Worm (Caenorhabditis elegans): ENCODE data around the gene C47E8.1.

Gene C47E8.1

DNA sequence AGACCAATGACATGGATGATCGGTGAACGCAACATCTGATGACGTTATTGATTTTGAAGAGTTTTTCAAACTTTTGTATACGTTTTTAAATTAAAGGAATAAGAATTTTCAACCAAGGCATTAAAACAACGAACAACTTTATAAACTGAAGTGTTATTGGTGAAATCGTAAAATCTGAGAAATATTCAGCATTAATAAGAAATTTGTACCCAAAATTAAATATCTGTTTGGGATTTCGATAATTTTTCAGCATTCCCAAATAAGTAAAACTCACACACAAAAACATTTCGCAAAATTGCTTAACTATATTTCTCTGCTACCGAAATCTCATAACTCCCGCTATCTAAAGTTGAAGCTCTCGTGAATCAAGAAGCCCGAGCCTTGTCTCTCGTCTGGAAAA is 6.2 kb upstream of the C47E8.1 start:
- no peak for TF ChIP-seq flt-1 (GFP tag; IDR thresholded peaks at IDR 0.05)
- no peak for TF ChIP-seq T22C8.4 (GFP tag; IDR thresholded peaks at IDR 0.05)
- no peak for TF ChIP-seq med-1 (GFP tag; optimal IDR thresholded peaks at IDR 0.05; ENCODE audit: insufficient read depth)
- TF ChIP-seq tab-1 (GFP tag; IDR thresholded peaks at IDR 0.05) = no peak
- TF ChIP-seq ref-1 (GFP tag; conservative IDR thresholded peaks at IDR 0.05) = no peak
- TF ChIP-seq cog-1 (tag; optimal IDR thresholded peaks at IDR 0.05) = no peak
- TF ChIP-seq ztf-23 (GFP tag; IDR thresholded peaks at IDR 0.05) = no peak
- no peak for TF ChIP-seq klf-2 (GFP tag; conservative IDR thresholded peaks at IDR 0.05)
- no peak for TF ChIP-seq ztf-29 (GFP tag; IDR thresholded peaks at IDR 0.05)

DNA sequence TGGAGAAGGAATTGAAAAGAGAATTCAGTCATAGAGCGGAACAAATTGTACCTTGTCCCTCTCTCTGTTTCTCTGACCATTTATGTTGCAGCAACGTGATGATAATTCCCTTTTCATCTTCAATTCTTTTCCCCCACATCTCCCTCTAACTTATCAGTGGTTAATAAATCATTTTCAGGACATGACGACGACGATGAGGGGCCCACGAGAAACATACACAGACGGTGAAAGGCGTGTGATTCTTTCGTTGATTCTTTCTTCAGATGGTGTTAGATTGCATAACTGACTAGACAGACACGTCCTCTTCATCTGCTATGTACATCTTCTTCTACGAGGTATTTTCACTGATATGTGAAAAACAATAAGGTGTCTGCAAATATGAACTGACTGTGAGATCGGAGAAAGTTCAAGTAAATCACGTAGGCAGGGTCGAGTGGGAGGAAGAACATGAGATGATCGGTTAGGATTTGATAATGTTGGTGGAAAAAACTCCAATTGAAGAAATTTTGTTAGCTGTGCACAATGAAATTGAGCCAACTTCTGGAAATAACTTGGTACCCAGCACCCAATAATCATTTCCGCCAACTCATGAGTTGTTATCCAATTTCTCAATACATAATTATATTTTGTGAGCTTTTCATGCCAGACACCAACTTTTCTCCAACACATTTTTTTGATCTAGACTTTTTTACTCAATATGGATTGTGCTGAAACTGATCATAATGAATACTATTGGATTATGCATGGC is 5.0 kb upstream of the C47E8.1 start, which contains the start of gene srh-17:
Gene srh-17, plus strand, starts transcription at position 698 of the 748 bp plus-strand sequence.
- TF ChIP-seq ztf-23 (GFP tag; IDR thresholded peaks at IDR 0.05) (no peak), med-1 (GFP tag; optimal IDR thresholded peaks at IDR 0.05; ENCODE audit: insufficient read depth) (no peak), flt-1 (GFP tag; IDR thresholded peaks at IDR 0.05) (no peak), cog-1 (tag; optimal IDR thresholded peaks at IDR 0.05) (no peak), tab-1 (GFP tag; IDR thresholded peaks at IDR 0.05) (no peak), ztf-29 (GFP tag; IDR thresholded peaks at IDR 0.05) (no peak)

- TF ChIP-seq cog-1 (tag; optimal IDR thresholded peaks at IDR 0.05) (no peak), T22C8.4 (GFP tag; IDR thresholded peaks at IDR 0.05) (no peak), klf-2 (GFP tag; conservative IDR thresholded peaks at IDR 0.05) (no peak), flt-1 (GFP tag; IDR thresholded peaks at IDR 0.05) (no peak), ztf-23 (GFP tag; IDR thresholded peaks at IDR 0.05) (no peak), tab-1 (GFP tag; IDR thresholded peaks at IDR 0.05) (no peak), ztf-29 (GFP tag; IDR thresholded peaks at IDR 0.05) (no peak), ref-1 (GFP tag; conservative IDR thresholded peaks at IDR 0.05) (no peak), med-1 (GFP tag; optimal IDR thresholded peaks at IDR 0.05; ENCODE audit: insufficient read depth) (no peak)
These were observed 2.8 kb upstream of the C47E8.1 start, which contains the start of gene C47E8.9 for ce11 chrV:14663006-14663405. Gene C47E8.9, plus strand, starts transcription at chrV:14663306.

ce11 chrV:14678298-14678697 is 12.5 kb downstream of the C47E8.1 start:
- TF ChIP-seq cog-1 (tag; optimal IDR thresholded peaks at IDR 0.05) (no peak), tab-1 (GFP tag; IDR thresholded peaks at IDR 0.05) (no peak), med-1 (GFP tag; optimal IDR thresholded peaks at IDR 0.05; ENCODE audit: insufficient read depth) (no peak), flt-1 (GFP tag; IDR thresholded peaks at IDR 0.05) (no peak), T22C8.4 (GFP tag; IDR thresholded peaks at IDR 0.05) (no peak), klf-2 (GFP tag; conservative IDR thresholded peaks at IDR 0.05) (no peak), ref-1 (GFP tag; conservative IDR thresholded peaks at IDR 0.05) (no peak), ztf-29 (GFP tag; IDR thresholded peaks at IDR 0.05) (no peak), ztf-23 (GFP tag; IDR thresholded peaks at IDR 0.05) (no peak)

DNA sequence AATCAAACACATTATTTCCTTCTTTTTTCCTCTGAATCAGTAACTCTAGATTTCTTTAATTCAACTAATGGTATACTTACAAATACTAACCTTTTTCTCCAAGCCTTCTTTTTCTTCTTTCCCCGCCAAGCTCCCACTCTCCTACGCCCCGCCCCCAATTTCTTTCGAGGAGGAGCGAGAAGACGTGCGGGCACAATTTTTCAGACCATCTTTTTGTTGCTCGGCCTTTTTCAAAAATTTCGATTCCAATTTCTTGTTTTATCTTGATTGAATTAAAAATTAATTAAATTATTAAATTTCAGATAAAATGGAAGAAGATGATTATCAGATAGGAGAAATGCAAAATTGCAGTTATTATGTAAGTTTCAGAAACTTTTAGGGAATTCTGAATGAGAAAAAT is 14.2 kb downstream of the C47E8.1 start, which contains the start of gene C47E8.3:
Gene C47E8.3, plus strand, starts transcription at position 301 of the 400 bp plus-strand sequence.
- TF ChIP-seq cog-1 (tag; optimal IDR thresholded peaks at IDR 0.05) = no peak
- no peak for TF ChIP-seq klf-2 (GFP tag; conservative IDR thresholded peaks at IDR 0.05)
- no peak for TF ChIP-seq tab-1 (GFP tag; IDR thresholded peaks at IDR 0.05)
- no peak for TF ChIP-seq ztf-23 (GFP tag; IDR thresholded peaks at IDR 0.05)
- no peak for TF ChIP-seq flt-1 (GFP tag; IDR thresholded peaks at IDR 0.05)
- no peak for TF ChIP-seq med-1 (GFP tag; optimal IDR thresholded peaks at IDR 0.05; ENCODE audit: insufficient read depth)
- TF ChIP-seq T22C8.4 (GFP tag; IDR thresholded peaks at IDR 0.05) = no peak
- TF ChIP-seq ref-1 (GFP tag; conservative IDR thresholded peaks at IDR 0.05) = no peak
- TF ChIP-seq ztf-29 (GFP tag; IDR thresholded peaks at IDR 0.05) = no peak

DNA sequence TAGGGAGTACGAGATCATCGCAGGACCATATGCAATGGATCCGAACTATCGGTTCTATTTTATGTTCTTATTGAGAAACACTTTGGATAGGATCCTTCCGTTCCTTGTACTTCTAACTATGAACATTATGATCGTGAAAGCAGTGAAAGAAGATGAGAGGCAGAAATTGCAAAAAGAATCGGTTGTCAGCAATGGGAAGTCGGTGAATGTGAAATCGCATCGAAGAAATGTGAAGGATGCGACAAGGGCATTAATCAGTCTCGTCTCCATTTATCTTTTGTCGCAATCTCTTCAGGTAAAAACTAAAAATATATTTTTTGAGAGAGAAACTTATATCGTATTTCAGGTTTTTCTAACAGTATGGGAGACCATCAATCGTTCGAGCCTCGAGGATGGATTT is 17.0 kb downstream of the C47E8.1 start:
- TF ChIP-seq cog-1 (tag; optimal IDR thresholded peaks at IDR 0.05) = no peak
- no peak for TF ChIP-seq ref-1 (GFP tag; conservative IDR thresholded peaks at IDR 0.05)
- TF ChIP-seq T22C8.4 (GFP tag; IDR thresholded peaks at IDR 0.05) = no peak
- TF ChIP-seq tab-1 (GFP tag; IDR thresholded peaks at IDR 0.05) = no peak
- no peak for TF ChIP-seq ztf-23 (GFP tag; IDR thresholded peaks at IDR 0.05)
- TF ChIP-seq ztf-29 (GFP tag; IDR thresholded peaks at IDR 0.05) = no peak
- no peak for TF ChIP-seq med-1 (GFP tag; optimal IDR thresholded peaks at IDR 0.05; ENCODE audit: insufficient read depth)
- TF ChIP-seq flt-1 (GFP tag; IDR thresholded peaks at IDR 0.05) = no peak
- TF ChIP-seq klf-2 (GFP tag; conservative IDR thresholded peaks at IDR 0.05) = no peak

ce11 chrV:14683291-14683690 is 17.5 kb downstream of the C47E8.1 start:
- TF ChIP-seq ztf-29 (GFP tag; IDR thresholded peaks at IDR 0.05) (no peak), klf-2 (GFP tag; conservative IDR thresholded peaks at IDR 0.05) (no peak), flt-1 (GFP tag; IDR thresholded peaks at IDR 0.05) (no peak), med-1 (GFP tag; optimal IDR thresholded peaks at IDR 0.05; ENCODE audit: insufficient read depth) (no peak), cog-1 (tag; optimal IDR thresholded peaks at IDR 0.05) (no peak), tab-1 (GFP tag; IDR thresholded peaks at IDR 0.05) (no peak), ref-1 (GFP tag; conservative IDR thresholded peaks at IDR 0.05) (no peak)

- TF ChIP-seq ztf-23 (GFP tag; IDR thresholded peaks at IDR 0.05) (no peak), T22C8.4 (GFP tag; IDR thresholded peaks at IDR 0.05) (no peak), tab-1 (GFP tag; IDR thresholded peaks at IDR 0.05) (no peak), med-1 (GFP tag; optimal IDR thresholded peaks at IDR 0.05; ENCODE audit: insufficient read depth) (no peak), ref-1 (GFP tag; conservative IDR thresholded peaks at IDR 0.05) (no peak), ztf-29 (GFP tag; IDR thresholded peaks at IDR 0.05) (no peak), klf-2 (GFP tag; conservative IDR thresholded peaks at IDR 0.05) (no peak), flt-1 (GFP tag; IDR thresholded peaks at IDR 0.05) (no peak), cog-1 (tag; optimal IDR thresholded peaks at IDR 0.05) (no peak)
These were observed 18.1 kb downstream of the C47E8.1 start for ce11 chrV:14683926-14684325.

All from whole organism, midembryonic.